Worm (Caenorhabditis elegans): Measurements from ENCODE around the gene fbxa-18.

ce11 chrV:16165936-16166335, 23.5 kb downstream of the fbxa-18 start, which contains the start of gene str-108:
- TF ChIP-seq ama-1 (optimal IDR thresholded peaks at IDR 0.05), result no peak
- no peak for TF ChIP-seq flt-1 (GFP tag; IDR thresholded peaks at IDR 0.05)
- TF ChIP-seq sea-1 (GFP tag; conservative IDR thresholded peaks at IDR 0.05), result no peak
- TF ChIP-seq aly-1 (tag; optimal IDR thresholded peaks at IDR 0.05), result no peak
- TF ChIP-seq tra-4 (tag; optimal IDR thresholded peaks at IDR 0.05), result no peak
- TF ChIP-seq tbx-11 (GFP tag; IDR thresholded peaks at IDR 0.05), result no peak
- no peak for TF ChIP-seq F13C5.2 (tag; optimal IDR thresholded peaks at IDR 0.05)
- TF ChIP-seq hmg-4 (GFP tag; optimal IDR thresholded peaks at IDR 0.05), result no peak
- no peak for TF ChIP-seq B0310.2 (tag; optimal IDR thresholded peaks at IDR 0.05)

Measured in whole organism, early embryonic.